Worm (Caenorhabditis elegans): ENCODE data around the gene srx-80.

The srx-80 gene

ce11 chrV:11615948-11616681, 22.6 kb downstream of the srx-80 start, which contains the start of gene nlp-24 (continued):
- TF ChIP-seq tag-97 (GFP tag; IDR thresholded peaks at IDR 0.05) = no peak
- no peak for TF ChIP-seq R02D3.7 (tag; optimal IDR thresholded peaks at IDR 0.05)
- TF ChIP-seq dve-1 (tag; optimal IDR thresholded peaks at IDR 0.05; ENCODE audit: insufficient read depth) = peak; percentile 36
- TF ChIP-seq spr-3 (GFP tag; optimal IDR thresholded peaks at IDR 0.05) = no peak
- TF ChIP-seq T26A8.4 (GFP tag; IDR thresholded peaks at IDR 0.05) = no peak; the same call in 1 of the 2 replicates
- TF ChIP-seq cey-2 (tag; optimal IDR thresholded peaks at IDR 0.05; ENCODE audit: borderline replicate concordance, insufficient read depth) = no peak
- TF ChIP-seq madf-9 (GFP tag; conservative IDR thresholded peaks at IDR 0.05) = no peak
- TF ChIP-seq nhr-77 (tag; optimal IDR thresholded peaks at IDR 0.05) = no peak
- peak; percentile 16 for TF ChIP-seq nhr-76 (tag; optimal IDR thresholded peaks at IDR 0.05)
- TF ChIP-seq ceh-28 (tag; optimal IDR thresholded peaks at IDR 0.05) = no peak
- no peak for TF ChIP-seq unc-62 (GFP tag; optimal IDR thresholded peaks at IDR 0.05 in 1 of 2)
- TF ChIP-seq unc-62 (tag; optimal IDR thresholded peaks at IDR 0.05) = peak; percentile 7
- TF ChIP-seq mes-2 (tag; optimal IDR thresholded peaks at IDR 0.05; ENCODE audit: poor library complexity, severe bottlenecking) = peak; percentile 14
- no peak for TF ChIP-seq vab-7 (GFP tag; IDR thresholded peaks at IDR 0.05)
- no peak for TF ChIP-seq fos-1 (tag; optimal IDR thresholded peaks at IDR 0.05)
- no peak for TF ChIP-seq jun-1 (tag; optimal IDR thresholded peaks at IDR 0.05)
- TF ChIP-seq hif-1 (tag; optimal IDR thresholded peaks at IDR 0.05) = no peak
- TF ChIP-seq lin-13 (GFP tag; optimal IDR thresholded peaks at IDR 0.05) = no peak
- TF ChIP-seq aly-2 (tag; optimal IDR thresholded peaks at IDR 0.05) = no peak
- no peak for TF ChIP-seq nhr-48 (tag; optimal IDR thresholded peaks at IDR 0.05)
- TF ChIP-seq rbr-2 (tag; optimal IDR thresholded peaks at IDR 0.05) = peak; percentile 5
- TF ChIP-seq skn-1 (tag; optimal IDR thresholded peaks at IDR 0.05) = no peak
- no peak for TF ChIP-seq zfp-2 (tag; optimal IDR thresholded peaks at IDR 0.05)
- TF ChIP-seq T20F7.1 (GFP tag; optimal IDR thresholded peaks at IDR 0.05) = no peak
- no peak for TF ChIP-seq F44E2.7 (GFP tag; IDR thresholded peaks at IDR 0.05)
- no peak for TF ChIP-seq pha-4 (GFP tag; IDR thresholded peaks at IDR 0.05)
- TF ChIP-seq pha-4 (tag; optimal IDR thresholded peaks at IDR 0.05) = no peak
- peak; percentile 79 for TF ChIP-seq nhr-25 (tag; optimal IDR thresholded peaks at IDR 0.05; ENCODE audit: borderline replicate concordance, insufficient read depth)
- no peak for TF ChIP-seq ceh-82 (tag; optimal IDR thresholded peaks at IDR 0.05)
- no peak for TF ChIP-seq Y75B8A.6 (GFP tag; IDR thresholded peaks at IDR 0.05)
- TF ChIP-seq lsy-2 (tag; optimal IDR thresholded peaks at IDR 0.05) = peak in 1 of 2 experiments; percentile 4
- no peak for TF ChIP-seq nhr-111 (GFP tag; optimal IDR thresholded peaks at IDR 0.05)
- TF ChIP-seq nhr-10 (tag; optimal IDR thresholded peaks at IDR 0.05) = no peak
- no peak for TF ChIP-seq lir-3 (tag; optimal IDR thresholded peaks at IDR 0.05)
- peak; percentile 45 for TF ChIP-seq dmd-6 (GFP tag; IDR thresholded peaks at IDR 0.05)
- no peak for TF ChIP-seq ceh-20 (GFP tag; IDR thresholded peaks at IDR 0.05)
- TF ChIP-seq lim-7 (GFP tag; IDR thresholded peaks at IDR 0.05) = no peak
- TF ChIP-seq ceh-32 (tag; optimal IDR thresholded peaks at IDR 0.05; ENCODE audit: poor library complexity) = no peak
- TF ChIP-seq ceh-62 (tag; optimal IDR thresholded peaks at IDR 0.05) = no peak
- no peak for TF ChIP-seq mep-1 (tag; optimal IDR thresholded peaks at IDR 0.05)
- no peak for TF ChIP-seq unc-39 (tag; optimal IDR thresholded peaks at IDR 0.05)
- no peak for TF ChIP-seq dmd-8 (GFP tag; IDR thresholded peaks at IDR 0.05)
- TF ChIP-seq nhr-42 (GFP tag; IDR thresholded peaks at IDR 0.05) = peak; percentile 37; the same call in 1 of the 2 replicates
- no peak for TF ChIP-seq zip-2 (tag; optimal IDR thresholded peaks at IDR 0.05)
- peak; percentile 22 for TF ChIP-seq hlh-11 (tag; optimal IDR thresholded peaks at IDR 0.05)
- no peak for TF ChIP-seq F10B5.3 (tag; optimal IDR thresholded peaks at IDR 0.05)
- TF ChIP-seq mxl-3 (GFP tag; optimal IDR thresholded peaks at IDR 0.05) = no peak
- TF ChIP-seq saeg-2 (GFP tag; IDR thresholded peaks at IDR 0.05) = no peak
- no peak for TF ChIP-seq spr-1 (tag; optimal IDR thresholded peaks at IDR 0.05)
- TF ChIP-seq nhr-28 (tag; optimal IDR thresholded peaks at IDR 0.05) = peak; percentile 40
- no peak for TF ChIP-seq attf-4 (tag; optimal IDR thresholded peaks at IDR 0.05)
